Worm (Caenorhabditis elegans): Measurements from ENCODE around the gene C35D10.3.
A peak's percentile ranks its signal among the peaks of the same experiment; 100 is the strongest.

- TF ChIP-seq T22C8.4 (GFP tag; IDR thresholded peaks at IDR 0.05) (peak; percentile 36; the same call in 1 of the 2 replicates), ztf-23 (GFP tag; IDR thresholded peaks at IDR 0.05) (peak; percentile 94), tab-1 (GFP tag; IDR thresholded peaks at IDR 0.05) (no peak), ztf-29 (GFP tag; IDR thresholded peaks at IDR 0.05) (no peak), flt-1 (GFP tag; IDR thresholded peaks at IDR 0.05) (peak; percentile 84), klf-2 (GFP tag; conservative IDR thresholded peaks at IDR 0.05) (no peak), ref-1 (GFP tag; conservative IDR thresholded peaks at IDR 0.05) (no peak)
Measured at ce11 chrIII:4899728-4900127, 31.0 kb downstream of the C35D10.3 start.

Data from whole organism, midembryonic.